Worm (Caenorhabditis elegans) whole organism, L4/young adult: ENCODE data around the gene T03F6.10.

Experiments
- W03F9.2 ChIP-seq: fragments of 150-350 bp; optimal IDR thresholded peaks from 2 replicates; lab custom pipeline; 2014; ENCODE audit warnings: missing biosample characterization, missing genetic modification characterization
- him-1 ChIP-seq: sonication (generic microtip); optimal IDR thresholded peaks from 2 replicates; lab custom pipeline; 2016; ENCODE audit warnings: missing genotype, missing genetic modification reagents, missing genetic modification characterization, missing compliant biosample characterization

DNA sequence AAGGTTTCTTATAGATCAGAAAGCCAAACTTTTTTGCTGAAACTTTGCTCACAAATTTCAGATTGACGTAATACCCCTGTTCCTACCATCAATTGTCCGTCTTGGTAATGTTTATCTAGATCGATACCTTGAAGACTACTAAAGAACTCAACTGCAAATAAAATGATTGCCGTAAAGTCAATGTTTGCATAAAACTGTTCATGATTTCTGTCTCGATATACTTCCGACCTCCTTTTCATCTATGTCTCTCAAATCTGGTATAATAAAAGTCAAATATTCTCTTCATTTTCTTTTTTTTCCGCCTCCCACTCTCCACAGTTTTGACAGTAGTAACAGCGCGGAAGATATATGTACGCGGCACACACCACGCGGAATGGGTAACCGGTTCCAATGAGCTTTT, 27.4 kb upstream of the T03F6.10 start, which contains the start of gene nas-1:
- TF ChIP-seq him-1 (tag; lab: Kevin White, UChicago) (no peak), W03F9.2 (tag; lab: Kevin White, UChicago) (no peak)
